Worm (Caenorhabditis elegans): ENCODE data around the gene F26F12.4.

The F26F12.4 gene

ce11 chrV:5846729-5847128 lies 22.4 kb downstream of the F26F12.4 start (continued):
- no peak for TF ChIP-seq C38D4.7 (GFP tag; optimal IDR thresholded peaks at IDR 0.05)
- no peak for TF ChIP-seq hlh-8 (tag; optimal IDR thresholded peaks at IDR 0.05)
- TF ChIP-seq ceh-24 (tag; optimal IDR thresholded peaks at IDR 0.05) = no peak
- TF ChIP-seq lim-6 (tag; optimal IDR thresholded peaks at IDR 0.05) = no peak
- peak; percentile 73 for TF ChIP-seq ceh-31 (tag; optimal IDR thresholded peaks at IDR 0.05)
- no peak for TF ChIP-seq syd-9 (tag; optimal IDR thresholded peaks at IDR 0.05)
- no peak for TF ChIP-seq dve-1 (tag; optimal IDR thresholded peaks at IDR 0.05)

- TF ChIP-seq ama-1 (optimal IDR thresholded peaks at IDR 0.05) = no peak
- TF ChIP-seq nhr-232 (tag; optimal IDR thresholded peaks at IDR 0.05) = peak; percentile 14
- no peak for TF ChIP-seq pha-4 (tag; optimal IDR thresholded peaks at IDR 0.05)
- TF ChIP-seq ref-2 (tag; optimal IDR thresholded peaks at IDR 0.05) = peak; percentile 5
- TF ChIP-seq tbx-2 (tag; optimal IDR thresholded peaks at IDR 0.05) = peak; percentile 39
- no peak for TF ChIP-seq rnt-1 (tag; optimal IDR thresholded peaks at IDR 0.05)
- peak; percentile 24 for TF ChIP-seq F13H6.1 (tag; optimal IDR thresholded peaks at IDR 0.05)
- TF ChIP-seq ceh-48 (tag; optimal IDR thresholded peaks at IDR 0.05) = no peak
- TF ChIP-seq fkh-10 (GFP tag; optimal IDR thresholded peaks at IDR 0.05) = no peak
- no peak for TF ChIP-seq T23F11.4 (GFP tag; optimal IDR thresholded peaks at IDR 0.05)
- TF ChIP-seq npax-4 (tag; optimal IDR thresholded peaks at IDR 0.05) = no peak
- no peak for TF ChIP-seq pat-9 (tag; optimal IDR thresholded peaks at IDR 0.05)
- no peak for TF ChIP-seq zip-5 (tag; optimal IDR thresholded peaks at IDR 0.05)
- no peak for TF ChIP-seq C08G9.2 (tag; optimal IDR thresholded peaks at IDR 0.05)
- 0 out of 2 replicates have a peak, but pooled peaks have one; percentile 43 for TF ChIP-seq unc-3 (GFP tag; conservative IDR thresholded peaks at IDR 0.05)
- TF ChIP-seq unc-3 (tag; optimal IDR thresholded peaks at IDR 0.05) = peak; percentile 6
- no peak for TF ChIP-seq ahr-1 (tag; optimal IDR thresholded peaks at IDR 0.05)
- peak; percentile 86 for TF ChIP-seq hlh-30 (tag; optimal IDR thresholded peaks at IDR 0.05; ENCODE audit: insufficient read depth)
- TF ChIP-seq ceh-34 (tag; optimal IDR thresholded peaks at IDR 0.05) = peak; percentile 8
- no peak for TF ChIP-seq pag-3 (tag; optimal IDR thresholded peaks at IDR 0.05; ENCODE audit: borderline replicate concordance)
- TF ChIP-seq unc-42 (tag; optimal IDR thresholded peaks at IDR 0.05) = peak; percentile 23
- TF ChIP-seq syd-9 (tag; optimal IDR thresholded peaks at IDR 0.05) = no peak
- no peak for TF ChIP-seq elt-2 (tag; optimal IDR thresholded peaks at IDR 0.05)
- no peak for TF ChIP-seq ttx-3 (tag; optimal IDR thresholded peaks at IDR 0.05)
- TF ChIP-seq pqm-1 (tag; optimal IDR thresholded peaks at IDR 0.05) = peak; percentile 39
- no peak for TF ChIP-seq ceh-30 (tag; optimal IDR thresholded peaks at IDR 0.05)
- peak; percentile 20 for TF ChIP-seq nfya-1 (tag; optimal IDR thresholded peaks at IDR 0.05)
- peak; percentile 27 for TF ChIP-seq ceh-18 (tag; optimal IDR thresholded peaks at IDR 0.05)
- no peak for TF ChIP-seq elt-4 (tag; optimal IDR thresholded peaks at IDR 0.05)
- TF ChIP-seq ceh-45 (GFP tag; IDR thresholded peaks at IDR 0.05) = no peak
- peak; percentile 3 for TF ChIP-seq ets-4 (tag; optimal IDR thresholded peaks at IDR 0.05)
- TF ChIP-seq fkh-6 (tag; optimal IDR thresholded peaks at IDR 0.05) = no peak
- TF ChIP-seq ceh-22 (tag; optimal IDR thresholded peaks at IDR 0.05) = no peak
- no peak for TF ChIP-seq pha-2 (tag; optimal IDR thresholded peaks at IDR 0.05)
- TF ChIP-seq madf-2 (tag; optimal IDR thresholded peaks at IDR 0.05) = no peak
- TF ChIP-seq ceh-31 (tag; optimal IDR thresholded peaks at IDR 0.05) = peak; percentile 38
- TF ChIP-seq eyg-1 (tag; optimal IDR thresholded peaks at IDR 0.05) = no peak
These were observed 23.4 kb downstream of the F26F12.4 start, which contains the start of gene F26F12.3 for ce11 chrV:5845669-5846189. Gene F26F12.3 (minus strand): TSS chrV:5845719.

- no peak for TF ChIP-seq ahr-1 (tag; optimal IDR thresholded peaks at IDR 0.05)
- TF ChIP-seq dve-1 (tag; optimal IDR thresholded peaks at IDR 0.05) = no peak
- no peak for TF ChIP-seq tbx-7 (tag; optimal IDR thresholded peaks at IDR 0.05)
- TF ChIP-seq C08G9.2 (tag; optimal IDR thresholded peaks at IDR 0.05) = no peak
- no peak for TF ChIP-seq madf-2 (tag; optimal IDR thresholded peaks at IDR 0.05)
- no peak for TF ChIP-seq gmeb-2 (tag; optimal IDR thresholded peaks at IDR 0.05)
- TF ChIP-seq pha-2 (tag; optimal IDR thresholded peaks at IDR 0.05) = no peak
- no peak for TF ChIP-seq nfya-1 (tag; optimal IDR thresholded peaks at IDR 0.05)
- no peak for TF ChIP-seq ceh-2 (tag; optimal IDR thresholded peaks at IDR 0.05)
- no peak for TF ChIP-seq ceh-45 (GFP tag; IDR thresholded peaks at IDR 0.05)
- TF ChIP-seq ceh-31 (tag; optimal IDR thresholded peaks at IDR 0.05) = no peak
- no peak for TF ChIP-seq nhr-232 (tag; optimal IDR thresholded peaks at IDR 0.05)
- no peak for TF ChIP-seq odd-2 (tag; optimal IDR thresholded peaks at IDR 0.05)
These were observed 24.0 kb downstream of the F26F12.4 start for ce11 chrV:5845162-5845561.

All from whole organism, late embryonic.